Worm (Caenorhabditis elegans): ENCODE results near the gene psd-1.

- TF ChIP-seq unc-62 (GFP tag; optimal IDR thresholded peaks at IDR 0.05) (no peak), ztf-4 (tag; optimal IDR thresholded peaks at IDR 0.05) (no peak), nhr-77 (tag; optimal IDR thresholded peaks at IDR 0.05) (no peak), mep-1 (tag; optimal IDR thresholded peaks at IDR 0.05) (no peak), irx-1 (tag; optimal IDR thresholded peaks at IDR 0.05) (no peak), ceh-88 (GFP tag; IDR thresholded peaks at IDR 0.05) (no peak), nhr-11 (tag; optimal IDR thresholded peaks at IDR 0.05) (no peak), ztf-11 (tag; optimal IDR thresholded peaks at IDR 0.05) (no peak), nhr-28 (tag; optimal IDR thresholded peaks at IDR 0.05) (no peak), mab-9 (GFP tag; IDR thresholded peaks at IDR 0.05) (no peak)
These were observed 44.2 kb upstream of the psd-1 start, which contains the start of gene F56C9.8 for ce11 chrIII:7319390-7319789.

Data from whole organism, L1 larva.